Worm (Caenorhabditis elegans): ENCODE measurements around the gene lat-2.

DNA sequence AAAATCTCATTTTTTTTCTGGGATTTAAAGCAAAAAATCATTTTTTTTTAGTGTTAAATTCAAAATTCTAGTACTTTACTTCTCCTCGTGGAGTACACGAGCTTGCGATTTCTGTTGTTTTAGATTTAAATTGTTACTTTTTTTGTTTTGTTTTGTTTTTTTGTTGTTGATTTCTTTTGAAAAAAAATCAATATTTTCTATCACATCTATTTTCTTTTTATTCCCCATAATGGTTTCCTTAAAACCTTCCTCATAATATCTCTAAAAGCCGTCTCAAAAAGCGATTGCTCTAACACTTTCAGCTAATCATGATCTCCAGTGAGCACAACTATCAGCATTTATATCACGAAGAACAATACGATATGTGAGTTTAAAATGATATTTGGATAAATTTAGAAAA is 24.4 kb upstream of the lat-2 start, which contains the start of gene madf-3:
- TF ChIP-seq aly-2 (tag; optimal IDR thresholded peaks at IDR 0.05): no peak
- TF ChIP-seq skn-1 (tag; optimal IDR thresholded peaks at IDR 0.05): no peak
- no peak for TF ChIP-seq nhr-28 (tag; optimal IDR thresholded peaks at IDR 0.05)
- no peak for TF ChIP-seq nhr-11 (tag; optimal IDR thresholded peaks at IDR 0.05)
- no peak for TF ChIP-seq ama-1 (optimal IDR thresholded peaks at IDR 0.05)
